Fruit fly (Drosophila melanogaster) whole organism: ENCODE measurements around the gene CG10019.

Experiments used
- EcR ChIP-seq, 2 experiments: fragments of >200 bp; optimal IDR thresholded peaks; 2 replicates each; lab custom pipeline; 2017; ENCODE audit warnings: missing biosample characterization in 2 of 2, missing genetic modification characterization in 2 of 2, missing genetic modification reagents in 2 of 2
- pan ChIP-seq: fragments of >200 bp; optimal IDR thresholded peaks from 2 replicates; lab custom pipeline; 2017
- psq ChIP-seq: fragments of >200 bp; optimal IDR thresholded peaks from 2 replicates; lab custom pipeline; 2017

DNA sequence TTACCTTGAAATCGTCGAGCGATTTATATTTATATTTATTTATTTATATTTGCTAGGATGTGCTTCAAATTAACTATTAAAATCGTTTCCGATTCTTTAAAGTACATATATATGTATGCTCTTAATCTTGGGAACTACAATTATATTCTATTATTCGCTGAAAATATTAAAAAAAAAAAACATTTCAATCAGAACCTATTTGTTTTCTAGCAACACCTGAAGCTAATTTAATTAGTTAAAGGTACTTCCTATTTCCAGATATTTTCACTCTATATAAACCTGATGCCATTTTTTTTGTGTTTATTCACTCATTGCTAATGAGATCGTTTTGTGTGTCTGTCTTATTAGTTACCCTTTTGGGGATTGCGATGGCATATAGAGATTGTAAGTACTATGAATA is 29.3 kb upstream of the CG10019 start, which contains the start of gene CG42467:
- TF ChIP-seq pan (lab: Kevin White, UChicago): no peak
- TF ChIP-seq psq (lab: Kevin White, UChicago): no peak
- TF ChIP-seq EcR (GFP tag; optimal IDR thresholded peaks at IDR 0.05; lab: Kevin White, UChicago): no peak
